Worm (Caenorhabditis elegans): ENCODE measurements around the gene C05C9.1.

C05C9.1 gene

DNA sequence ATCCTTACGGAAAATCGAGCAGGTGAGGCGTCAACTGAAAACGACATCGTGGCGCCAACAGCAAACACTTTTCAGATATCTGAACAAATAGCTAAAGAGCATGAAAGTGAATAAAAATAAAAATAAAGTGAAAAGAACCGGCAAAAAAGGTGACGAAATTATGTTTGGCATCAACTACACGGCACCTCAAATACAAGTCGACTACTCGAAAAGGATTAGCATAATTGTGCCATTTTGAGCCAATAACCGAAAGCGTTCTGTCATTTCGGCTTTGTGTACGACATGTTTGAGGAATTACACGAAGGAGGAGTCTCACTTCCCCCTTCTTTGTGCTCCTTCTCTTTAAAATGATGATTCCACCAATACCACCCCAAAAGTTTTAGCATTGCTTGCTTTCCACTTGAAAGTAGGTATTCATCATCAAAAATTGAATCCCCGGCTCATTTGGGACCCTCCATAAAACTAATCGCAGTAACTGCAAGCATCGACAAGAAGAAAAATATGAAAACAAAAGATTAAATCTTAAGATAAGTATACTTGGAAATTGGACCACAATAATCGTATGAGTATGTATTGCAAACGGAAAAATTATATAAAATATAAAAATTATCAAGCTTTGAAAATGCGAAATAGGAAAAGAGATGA is 25.8 kb upstream of the C05C9.1 start (continued):
- TF ChIP-seq D2030.7 (GFP tag; IDR thresholded peaks at IDR 0.05) = no peak

DNA sequence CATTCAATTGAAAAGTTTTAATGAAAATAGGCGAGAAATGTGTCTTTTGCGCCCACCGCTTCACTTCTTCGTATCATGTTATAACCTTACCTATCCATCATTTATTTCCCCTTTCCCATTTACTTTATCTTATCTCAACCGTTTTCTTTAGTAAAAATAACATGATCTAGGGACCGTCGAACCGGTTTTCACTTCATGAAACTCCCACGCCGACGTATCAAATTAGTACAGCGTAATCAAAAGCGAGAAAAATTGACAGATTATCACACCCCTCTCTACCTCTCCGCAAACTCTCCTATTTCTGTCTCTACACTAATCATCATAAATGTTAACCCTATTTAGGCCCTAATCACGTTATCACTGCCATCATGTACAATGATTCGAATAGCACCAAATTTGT is 23.6 kb upstream of the C05C9.1 start:
- TF ChIP-seq lir-1 (GFP tag; conservative IDR thresholded peaks at IDR 0.05) (no peak), ztf-3 (GFP tag; optimal IDR thresholded peaks at IDR 0.05) (no peak), attf-6 (GFP tag; IDR thresholded peaks at IDR 0.05) (no peak), dpff-1 (tag; optimal IDR thresholded peaks at IDR 0.05) (no peak), chd-7 (tag; optimal IDR thresholded peaks at IDR 0.05) (no peak), T07F8.4 (tag; optimal IDR thresholded peaks at IDR 0.05) (no peak), nhr-27 (tag; optimal IDR thresholded peaks at IDR 0.05) (no peak), F37B4.10 (GFP tag; IDR thresholded peaks at IDR 0.05) (no peak), nfya-2 (GFP tag; IDR thresholded peaks at IDR 0.05) (no peak), nfya-1 (tag; optimal IDR thresholded peaks at IDR 0.05; ENCODE audit: borderline replicate concordance, insufficient read depth) (no peak), F52B5.7 (tag; optimal IDR thresholded peaks at IDR 0.05) (no peak), mcd-1 (GFP tag; IDR thresholded peaks at IDR 0.05) (no peak), let-607 (tag; optimal IDR thresholded peaks at IDR 0.05) (no peak), ZK185.1 (tag; optimal IDR thresholded peaks at IDR 0.05; ENCODE audit: poor library complexity, severe bottlenecking) (no peak), rpc-1 (optimal IDR thresholded peaks at IDR 0.05) (no peak), rpc-1 (tag; optimal IDR thresholded peaks at IDR 0.05) (no peak), tbx-9 (tag; optimal IDR thresholded peaks at IDR 0.05; ENCODE audit: borderline replicate concordance) (no peak), Y56A3A.18 (GFP tag; IDR thresholded peaks at IDR 0.05) (no peak), F33H1.4 (GFP tag; IDR thresholded peaks at IDR 0.05) (no peak), egl-18 (GFP tag; IDR thresholded peaks at IDR 0.05) (no peak), K12H6.12 (tag; optimal IDR thresholded peaks at IDR 0.05) (no peak)

DNA sequence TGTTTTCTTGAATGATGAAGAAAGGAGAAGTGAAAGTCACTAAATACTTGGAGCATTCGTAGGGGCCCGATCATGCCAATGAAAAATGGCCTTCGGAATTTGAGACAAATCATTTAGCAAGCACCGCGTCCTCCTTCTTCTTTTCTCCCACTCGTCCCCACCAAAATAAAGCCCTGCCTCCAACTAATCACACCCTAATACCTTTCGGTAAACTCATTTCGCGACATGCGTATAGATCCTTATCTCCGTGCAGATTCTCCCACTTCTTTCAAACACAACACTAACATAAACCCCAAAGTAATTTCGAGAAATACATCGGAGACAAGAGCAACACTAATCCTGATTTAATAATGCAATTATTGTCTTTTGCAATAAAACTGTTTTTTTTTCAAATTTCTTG is 23.0 kb upstream of the C05C9.1 start:
- TF ChIP-seq hmg-1.2 (GFP tag; IDR thresholded peaks at IDR 0.05) (no peak), unc-130 (GFP tag; optimal IDR thresholded peaks at IDR 0.05) (no peak), rec-8 (tag; optimal IDR thresholded peaks at IDR 0.05) (no peak), ama-1 (optimal IDR thresholded peaks at IDR 0.05) (no peak), ama-1 (GFP tag; optimal IDR thresholded peaks at IDR 0.05) (no peak), mxl-1 (tag; optimal IDR thresholded peaks at IDR 0.05) (no peak), hrde-1 (tag; optimal IDR thresholded peaks at IDR 0.05; ENCODE audit: borderline replicate concordance) (no peak), dox-1 (GFP tag; IDR thresholded peaks at IDR 0.05) (no peak), C17E4.6 (GFP tag; IDR thresholded peaks at IDR 0.05) (no peak), ets-4 (GFP tag; optimal IDR thresholded peaks at IDR 0.05) (no peak), attf-3 (GFP tag; conservative IDR thresholded peaks at IDR 0.05) (no peak), tbp1 (GFP tag; optimal IDR thresholded peaks at IDR 0.05) (no peak), T07F8.4 (tag; optimal IDR thresholded peaks at IDR 0.05) (no peak), dpff-1 (tag; optimal IDR thresholded peaks at IDR 0.05) (no peak)

DNA sequence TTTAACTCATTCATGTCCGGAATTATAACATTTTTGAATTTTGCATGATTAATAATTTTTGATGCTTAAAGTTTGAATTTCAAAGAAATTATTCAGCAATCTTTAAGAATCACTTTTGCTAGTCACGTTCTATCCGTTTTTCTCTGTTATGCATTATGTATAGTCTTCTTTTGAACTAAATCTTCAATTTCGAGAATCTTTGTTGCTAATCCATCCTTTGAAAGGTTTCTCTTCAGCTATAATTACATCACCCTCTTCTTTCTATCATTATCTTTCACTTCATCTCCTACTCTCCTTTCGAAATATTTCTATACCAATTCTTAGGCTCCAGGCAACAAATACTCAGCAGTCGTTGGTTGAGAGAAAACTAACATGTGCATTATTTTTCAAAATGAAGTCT is 9.1 kb upstream of the C05C9.1 start:
- TF ChIP-seq Y67H2A.10 (GFP tag; conservative IDR thresholded peaks at IDR 0.05) = no peak
- no peak for TF ChIP-seq lag-1 (GFP tag; IDR thresholded peaks at IDR 0.05)
- no peak for TF ChIP-seq nfya-1 (tag; optimal IDR thresholded peaks at IDR 0.05; ENCODE audit: borderline replicate concordance, insufficient read depth)
- TF ChIP-seq F10E7.11 (tag; optimal IDR thresholded peaks at IDR 0.05) = no peak
- TF ChIP-seq tbp1 (GFP tag; optimal IDR thresholded peaks at IDR 0.05) = no peak
- TF ChIP-seq ekl-4 (GFP tag; IDR thresholded peaks at IDR 0.05) = no peak
- no peak for TF ChIP-seq K12H6.12 (tag; optimal IDR thresholded peaks at IDR 0.05)
- no peak for TF ChIP-seq lsl-1 (GFP tag; optimal IDR thresholded peaks at IDR 0.05)
- no peak for TF ChIP-seq zfh-2 (GFP tag; conservative IDR thresholded peaks at IDR 0.05)
- no peak for TF ChIP-seq K11D2.4 (GFP tag; IDR thresholded peaks at IDR 0.05)
- TF ChIP-seq F22D6.2 (tag; optimal IDR thresholded peaks at IDR 0.05) = no peak
- no peak for TF ChIP-seq ztf-28 (GFP tag; IDR thresholded peaks at IDR 0.05)
- TF ChIP-seq mes-4 (tag; optimal IDR thresholded peaks at IDR 0.05) = no peak
- TF ChIP-seq attf-3 (GFP tag; conservative IDR thresholded peaks at IDR 0.05) = no peak
- TF ChIP-seq F39B2.1 (GFP tag; IDR thresholded peaks at IDR 0.05) = no peak
